Fruit fly (Drosophila melanogaster): ENCODE results near the gene Obp18a.

Obp18a gene

dm6 chrX:19164726-19165125, 29.1 kb upstream of the Obp18a start (continued):
- TF ChIP-seq CG12942 (GFP tag; optimal IDR thresholded peaks at IDR 0.05): no peak
- TF ChIP-seq dpn (GFP tag; optimal IDR thresholded peaks at IDR 0.05): peak in 1 of 2 experiments; percentile 21
- no peak for TF ChIP-seq HmgD (GFP tag; optimal IDR thresholded peaks at IDR 0.05)
- 0 out of 3 replicates have a peak, but pooled peaks have one; percentile 19 for TF ChIP-seq CG11093 (GFP tag; IDR thresholded peaks at IDR 0.05)
- no peak for TF ChIP-seq CG14441 (GFP tag; IDR thresholded peaks at IDR 0.05)
- no peak for TF ChIP-seq chn (GFP tag; optimal IDR thresholded peaks at IDR 0.05)
- no peak for TF ChIP-seq CG10979 (tag; optimal IDR thresholded peaks at IDR 0.05)
- TF ChIP-seq Poxn (GFP tag; IDR thresholded peaks at IDR 0.05): no peak
- TF ChIP-seq BEAF-32 (GFP tag; optimal IDR thresholded peaks at IDR 0.05): no peak
- no peak for TF ChIP-seq CG2875 (GFP tag; optimal IDR thresholded peaks at IDR 0.05)
- no peak for TF ChIP-seq CG11085 (GFP tag; IDR thresholded peaks at IDR 0.05)
- TF ChIP-seq Asciz (GFP tag; optimal IDR thresholded peaks at IDR 0.05): no peak
- no peak for TF ChIP-seq Fer3 (tag; optimal IDR thresholded peaks at IDR 0.05)
- TF ChIP-seq Dip2 (GFP tag; IDR thresholded peaks at IDR 0.05): no peak
- no peak for TF ChIP-seq CG9817 (tag; optimal IDR thresholded peaks at IDR 0.05)
- no peak for TF ChIP-seq Elba2 (GFP tag; optimal IDR thresholded peaks at IDR 0.05)
- no peak for TF ChIP-seq ara (GFP tag; IDR thresholded peaks at IDR 0.05)
- TF ChIP-seq ase (GFP tag; IDR thresholded peaks at IDR 0.05): no peak
- TF ChIP-seq dati (GFP tag; IDR thresholded peaks at IDR 0.05): no peak
- TF ChIP-seq pb (GFP tag; optimal IDR thresholded peaks at IDR 0.05): no peak
- TF ChIP-seq Side (GFP tag; optimal IDR thresholded peaks at IDR 0.05): no peak
- peak; percentile 19 for TF ChIP-seq lilli (GFP tag; optimal IDR thresholded peaks at IDR 0.05)
- no peak for TF ChIP-seq CG17361 (GFP tag; IDR thresholded peaks at IDR 0.05)
- no peak for TF ChIP-seq ssp (GFP tag; IDR thresholded peaks at IDR 0.05)
- no peak for TF ChIP-seq cad (GFP tag; optimal IDR thresholded peaks at IDR 0.05)
- no peak for TF ChIP-seq nom (GFP tag; optimal IDR thresholded peaks at IDR 0.05)
- TF ChIP-seq CG6854 (GFP tag; optimal IDR thresholded peaks at IDR 0.05): peak; percentile 0
- no peak for TF ChIP-seq D (optimal IDR thresholded peaks at IDR 0.05)
- no peak for TF ChIP-seq D (GFP tag; optimal IDR thresholded peaks at IDR 0.05)
- TF ChIP-seq CG10267 (tag; optimal IDR thresholded peaks at IDR 0.05): no peak
- TF ChIP-seq Optix (GFP tag; IDR thresholded peaks at IDR 0.05): no peak
- no peak for TF ChIP-seq Sry-β (GFP tag; optimal IDR thresholded peaks at IDR 0.05)
- TF ChIP-seq gcm (GFP tag; optimal IDR thresholded peaks at IDR 0.05): no peak
- TF ChIP-seq vfl (GFP tag; optimal IDR thresholded peaks at IDR 0.05): no peak
- no peak for TF ChIP-seq CG31365 (tag; optimal IDR thresholded peaks at IDR 0.05)
- no peak for TF ChIP-seq sens-2 (GFP tag; IDR thresholded peaks at IDR 0.05)
- no peak for TF ChIP-seq CG11560 (tag; IDR thresholded peaks at IDR 0.05)
- no peak for TF ChIP-seq fru (optimal IDR thresholded peaks at IDR 0.05)
- no peak for TF ChIP-seq ftz-f1 (GFP tag; optimal IDR thresholded peaks at IDR 0.05)
- peak in 1 of 2 experiments; percentile 25 for TF ChIP-seq bsh (GFP tag; optimal IDR thresholded peaks at IDR 0.05)
- no peak for TF ChIP-seq seq (GFP tag; IDR thresholded peaks at IDR 0.05)
- no peak for TF ChIP-seq CG1233 (GFP tag; optimal IDR thresholded peaks at IDR 0.05)
- no peak for TF ChIP-seq CG13775 (GFP tag; optimal IDR thresholded peaks at IDR 0.05)
- TF ChIP-seq Pdp1 (GFP tag; optimal IDR thresholded peaks at IDR 0.05): peak in 1 of 2 experiments; percentile 5
- TF ChIP-seq vnd (GFP tag; IDR thresholded peaks at IDR 0.05; ENCODE audit: partially characterized antibody): no peak
- no peak for TF ChIP-seq NfI (GFP tag; optimal IDR thresholded peaks at IDR 0.05)
- peak; percentile 53 for TF ChIP-seq gem (tag; optimal IDR thresholded peaks at IDR 0.05)
- TF ChIP-seq fd96Cb (tag; optimal IDR thresholded peaks at IDR 0.05): no peak
- peak; percentile 0 for TF ChIP-seq az2 (GFP tag; optimal IDR thresholded peaks at IDR 0.05)
- TF ChIP-seq CG1529 (GFP tag; optimal IDR thresholded peaks at IDR 0.05): no peak
- TF ChIP-seq Dref (GFP tag; IDR thresholded peaks at IDR 0.05): no peak
- peak; percentile 48 for TF ChIP-seq dmrt99B (tag; optimal IDR thresholded peaks at IDR 0.05)
